Fruit fly (Drosophila melanogaster) whole organism: ENCODE results near the gene Gbeta5.

ENCODE experiments used
- CG8478 ChIP-seq: fragments of >200 bp; optimal IDR thresholded peaks from 2 replicates; lab custom pipeline; 2018; ENCODE audit warnings: inconsistent platforms
- Dll ChIP-seq: fragments of >200 bp; optimal IDR thresholded peaks from 2 replicates; lab custom pipeline; 2017
- EcR ChIP-seq, 2 experiments: fragments of >200 bp; optimal IDR thresholded peaks; 2 replicates each; lab custom pipeline; 2017; ENCODE audit warnings: missing biosample characterization in 2 of 2, missing genetic modification characterization in 2 of 2, missing genetic modification reagents in 2 of 2
- pan ChIP-seq: fragments of >200 bp; optimal IDR thresholded peaks from 2 replicates; lab custom pipeline; 2017
- psq ChIP-seq: fragments of >200 bp; optimal IDR thresholded peaks from 2 replicates; lab custom pipeline; 2017
- usp ChIP-seq: fragments of >200 bp; optimal IDR thresholded peaks from 2 replicates; lab custom pipeline; 2017; ENCODE audit warnings: missing biosample characterization, missing genetic modification characterization, mixed read lengths

The Gbeta5 gene

dm6 chrX:8128133-8128532, 23.9 kb downstream of the Gbeta5 start:
- TF ChIP-seq usp (GFP tag; lab: Kevin White, UChicago) (no peak), EcR (GFP tag; optimal IDR thresholded peaks at IDR 0.05; lab: Kevin White, UChicago) (no peak), pan (lab: Kevin White, UChicago) (no peak), Dll (no peak), psq (lab: Kevin White, UChicago) (no peak), CG8478 (no peak)

dm6 chrX:8126149-8126548, 25.9 kb downstream of the Gbeta5 start:
- no peak for TF ChIP-seq CG8478
- no peak for TF ChIP-seq Dll
- TF ChIP-seq usp (GFP tag; lab: Kevin White, UChicago), result no peak
- no peak for TF ChIP-seq pan (lab: Kevin White, UChicago)
- no peak for TF ChIP-seq EcR (GFP tag; optimal IDR thresholded peaks at IDR 0.05; lab: Kevin White, UChicago)
- no peak for TF ChIP-seq psq (lab: Kevin White, UChicago)

DNA sequence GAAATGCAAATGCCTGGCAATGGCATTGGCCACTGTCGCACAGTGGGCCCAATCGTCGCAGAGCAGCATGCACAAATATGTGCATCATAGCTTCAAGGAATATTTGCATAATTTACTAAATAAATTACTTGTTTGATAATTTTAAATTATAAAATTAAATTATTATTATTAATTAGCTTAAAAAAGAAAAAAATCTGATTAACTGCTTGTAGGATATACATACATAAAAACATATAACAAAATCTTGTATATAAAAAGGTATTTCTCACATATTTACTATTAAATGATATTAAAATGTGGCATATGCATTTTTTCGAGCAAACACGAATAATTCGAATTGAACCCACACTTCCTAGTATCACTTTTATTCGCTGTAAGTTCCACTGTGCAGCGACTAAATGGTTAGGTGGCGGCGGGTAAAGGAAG, 26.8 kb downstream of the Gbeta5 start:
- no peak for TF ChIP-seq EcR (GFP tag; optimal IDR thresholded peaks at IDR 0.05; lab: Kevin White, UChicago)
- no peak for TF ChIP-seq psq (lab: Kevin White, UChicago)
- no peak for TF ChIP-seq usp (GFP tag; lab: Kevin White, UChicago)
- TF ChIP-seq pan (lab: Kevin White, UChicago), result no peak
- no peak for TF ChIP-seq CG8478
- TF ChIP-seq Dll, result no peak

dm6 chrX:8122834-8123233, 29.2 kb downstream of the Gbeta5 start:
- no peak for TF ChIP-seq EcR (GFP tag; optimal IDR thresholded peaks at IDR 0.05; lab: Kevin White, UChicago)
- TF ChIP-seq usp (GFP tag; lab: Kevin White, UChicago), result no peak
- no peak for TF ChIP-seq Dll
- no peak for TF ChIP-seq CG8478
- TF ChIP-seq pan (lab: Kevin White, UChicago), result no peak
- TF ChIP-seq psq (lab: Kevin White, UChicago), result no peak

DNA sequence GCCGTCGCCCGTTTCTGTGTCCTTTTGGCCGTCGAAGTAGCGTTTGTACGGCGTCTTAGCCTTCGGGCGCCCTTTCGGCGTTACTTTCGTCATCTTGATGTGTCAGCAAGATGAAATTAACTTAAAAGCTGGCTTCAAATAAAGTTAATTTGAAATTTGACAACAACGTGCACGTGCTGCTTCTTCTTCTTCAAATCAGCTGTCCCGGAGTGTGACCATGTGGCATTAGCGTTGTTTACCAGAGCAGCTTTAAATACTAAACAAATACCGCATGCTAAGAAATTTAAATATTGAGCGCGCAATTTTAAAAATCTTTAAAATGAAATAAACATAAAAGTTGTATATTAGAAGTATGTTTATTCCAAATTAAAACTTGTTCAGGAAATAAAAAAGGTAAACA, 31.1 kb downstream of the Gbeta5 start, which contains the start of gene CG2260:
Gene CG2260, minus strand, starts transcription at position 209 of the 400 bp plus-strand sequence.
- no peak for TF ChIP-seq EcR (GFP tag; optimal IDR thresholded peaks at IDR 0.05; lab: Kevin White, UChicago)
- TF ChIP-seq psq (lab: Kevin White, UChicago), result no peak
- no peak for TF ChIP-seq CG8478
- TF ChIP-seq usp (GFP tag; lab: Kevin White, UChicago), result no peak
- no peak for TF ChIP-seq pan (lab: Kevin White, UChicago)
- no peak for TF ChIP-seq Dll

DNA sequence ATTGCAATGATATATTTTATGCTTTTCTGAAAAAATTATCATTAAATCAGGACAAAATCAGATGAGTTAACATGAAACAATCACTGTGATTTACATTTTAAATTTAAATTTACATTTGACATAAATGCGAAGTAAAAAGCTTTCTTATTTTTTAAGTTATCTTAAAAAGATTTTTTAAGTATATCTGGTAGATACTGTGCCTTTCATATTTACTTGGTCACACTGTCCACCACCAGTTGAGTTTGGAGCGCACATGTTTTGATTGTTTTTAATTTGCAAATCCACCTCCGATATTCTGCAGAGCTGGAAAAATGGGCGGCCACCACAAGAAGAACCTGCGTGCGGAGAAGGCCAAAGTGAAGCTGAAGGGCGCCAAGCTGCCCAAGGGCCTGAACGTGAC, 35.3 kb downstream of the Gbeta5 start, which contains the start of gene CG1575:
Gene CG1575, plus strand, starts transcription at position 200 of the 400 bp plus-strand sequence.
- TF ChIP-seq pan (lab: Kevin White, UChicago), result no peak
- TF ChIP-seq Dll, result no peak
- TF ChIP-seq CG8478, result no peak
- TF ChIP-seq usp (GFP tag; lab: Kevin White, UChicago), result no peak
- no peak for TF ChIP-seq psq (lab: Kevin White, UChicago)
- TF ChIP-seq EcR (GFP tag; optimal IDR thresholded peaks at IDR 0.05; lab: Kevin White, UChicago), result no peak

dm6 chrX:8115717-8116311, 36.3 kb downstream of the Gbeta5 start, which contains the start of gene Gclc:
Gene Gclc, minus strand, starts transcription at chrX:8116147.
- TF ChIP-seq usp (GFP tag; lab: Kevin White, UChicago) (no peak), EcR (GFP tag; optimal IDR thresholded peaks at IDR 0.05; lab: Kevin White, UChicago) (no peak), psq (lab: Kevin White, UChicago) (no peak), pan (lab: Kevin White, UChicago) (no peak), Dll (no peak), CG8478 (no peak)

dm6 chrX:8115343-8115676, 36.8 kb downstream of the Gbeta5 start:
- TF ChIP-seq CG8478, result no peak
- no peak for TF ChIP-seq pan (lab: Kevin White, UChicago)
- no peak for TF ChIP-seq Dll
- TF ChIP-seq usp (GFP tag; lab: Kevin White, UChicago), result no peak
- no peak for TF ChIP-seq EcR (GFP tag; optimal IDR thresholded peaks at IDR 0.05; lab: Kevin White, UChicago)
- no peak for TF ChIP-seq psq (lab: Kevin White, UChicago)

- no peak for TF ChIP-seq psq (lab: Kevin White, UChicago)
Measured at dm6 chrX:8114476-8115342, 37.4 kb downstream of the Gbeta5 start.

- no peak for TF ChIP-seq CG8478
Measured at dm6 chrX:8113386-8114279, 38.4 kb downstream of the Gbeta5 start.

DNA sequence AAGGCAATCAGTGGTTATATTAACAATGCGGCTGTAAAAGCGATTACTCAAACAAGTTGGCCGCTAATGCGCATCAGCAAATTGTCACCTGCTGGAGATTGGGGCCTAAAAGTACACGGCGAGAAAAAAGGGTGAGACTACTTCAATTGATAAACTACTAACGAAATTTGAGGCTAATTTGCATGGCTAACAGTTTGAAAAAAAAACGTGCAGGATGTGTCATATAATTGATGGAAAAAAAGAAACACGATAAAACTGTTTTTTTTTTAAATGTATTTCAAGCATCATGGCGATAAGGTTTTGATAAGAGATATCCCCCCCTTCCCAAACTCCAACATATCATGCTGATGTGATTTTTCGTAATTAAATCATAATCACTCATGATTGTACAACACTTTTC, 39.4 kb downstream of the Gbeta5 start:
- no peak for TF ChIP-seq pan (lab: Kevin White, UChicago)
- no peak for TF ChIP-seq EcR (GFP tag; optimal IDR thresholded peaks at IDR 0.05; lab: Kevin White, UChicago)
- no peak for TF ChIP-seq psq (lab: Kevin White, UChicago)
- TF ChIP-seq CG8478, result no peak
- no peak for TF ChIP-seq usp (GFP tag; lab: Kevin White, UChicago)
- no peak for TF ChIP-seq Dll
